Fruit fly (Drosophila melanogaster): ENCODE measurements around the gene CG33181.

- TF ChIP-seq fd85E (GFP tag; optimal IDR thresholded peaks at IDR 0.05) (no peak), Smox (GFP tag; optimal IDR thresholded peaks at IDR 0.05) (no peak), CG6854 (GFP tag; optimal IDR thresholded peaks at IDR 0.05) (no peak), CG7368 (GFP tag; optimal IDR thresholded peaks at IDR 0.05) (no peak), Sox102F (GFP tag; optimal IDR thresholded peaks at IDR 0.05) (no peak), pdm3 (GFP tag; optimal IDR thresholded peaks at IDR 0.05) (no peak), acj6 (GFP tag; optimal IDR thresholded peaks at IDR 0.05) (no peak)
These were observed 23.1 kb downstream of the CG33181 start for dm6 chrX:8512251-8512650.

All from whole organism, prepupa.